Fruit fly (Drosophila melanogaster) whole organism, embryonic: ENCODE measurements around the gene uncNacbeta.

Experiments
- Adf1 ChIP-seq: fragments of 200-800 bp; sonication (Bioruptor generic); IDR thresholded peaks from 2 replicates; pipeline ENCODE4 v1.3.6; 2022; ENCODE audit warnings: missing biosample characterization, missing genetic modification characterization
- CG1024 ChIP-seq: fragments of 200-800 bp; sonication (Bioruptor generic); IDR thresholded peaks from 2 replicates; pipeline ENCODE4 v1.3.6; 2022; ENCODE audit warnings: missing biosample characterization, missing genetic modification characterization
- CG10321 ChIP-seq: fragments of 200-800 bp; sonication (Bioruptor generic); IDR thresholded peaks from 2 replicates; pipeline ENCODE4 v1.3.6; 2022; ENCODE audit warnings: missing biosample characterization, missing genetic modification characterization
- CG10543 ChIP-seq: fragments of 200-800 bp; sonication (Bioruptor generic); optimal IDR thresholded peaks from 3 replicates; lab custom pipeline; 2017; ENCODE audit warnings: missing biosample characterization, mild to moderate bottlenecking, missing genetic modification characterization, moderate library complexity
- CG13296 ChIP-seq: fragments of 200-800 bp; sonication (Bioruptor generic); optimal IDR thresholded peaks from 3 replicates; lab custom pipeline; 2018; ENCODE audit warnings: missing biosample characterization, mild to moderate bottlenecking, missing genetic modification characterization
- CG16815 ChIP-seq: fragments of 200-800 bp; sonication (Bioruptor generic); optimal IDR thresholded peaks from 3 replicates; lab custom pipeline; 2017; ENCODE audit warnings: missing biosample characterization, mild to moderate bottlenecking, missing genetic modification characterization
- CG18764 ChIP-seq: fragments of 200-800 bp; sonication (Bioruptor generic); optimal IDR thresholded peaks from 3 replicates; lab custom pipeline; 2016; ENCODE audit warnings: missing biosample characterization, missing genetic modification characterization
- CG31388 ChIP-seq: fragments of 200-800 bp; sonication (Bioruptor generic); optimal IDR thresholded peaks from 2 replicates; lab custom pipeline; 2016; ENCODE audit warnings: missing biosample characterization, missing genetic modification characterization
- CG33557 ChIP-seq: fragments of 200-800 bp; sonication (Bioruptor generic); optimal IDR thresholded peaks from 2 replicates; lab custom pipeline; 2019; ENCODE audit warnings: missing biosample characterization, mild to moderate bottlenecking, missing genetic modification characterization, moderate library complexity
- CG4617 ChIP-seq: fragments of 200-800 bp; sonication (Bioruptor generic); optimal IDR thresholded peaks from 3 replicates; lab custom pipeline; 2016; ENCODE audit warnings: missing biosample characterization, missing genetic modification characterization, borderline replicate concordance
- CG7745 ChIP-seq: fragments of 200-800 bp; sonication (Bioruptor generic); optimal IDR thresholded peaks from 2 replicates; lab custom pipeline; 2018; ENCODE audit warnings: missing biosample characterization, mild to moderate bottlenecking, missing genetic modification characterization, moderate library complexity
- CG8924 ChIP-seq: fragments of 200-800 bp; optimal IDR thresholded peaks from 3 replicates; lab custom pipeline; 2019; ENCODE audit warnings: missing biosample characterization, mild to moderate bottlenecking, missing genetic modification characterization, moderate library complexity
- CG9932 ChIP-seq: fragments of 200-800 bp; sonication (Bioruptor generic); IDR thresholded peaks from 2 replicates; pipeline ENCODE4 v1.3.6; 2022; ENCODE audit warnings: missing biosample characterization, missing genetic modification characterization
- Dbx ChIP-seq: fragments of 200-800 bp; sonication (Bioruptor generic); IDR thresholded peaks from 3 replicates; pipeline ENCODE4 v1.3.6; 2022; ENCODE audit warnings: missing biosample characterization, missing genetic modification characterization
- Dp ChIP-seq: fragments of 200-800 bp; sonication (Bioruptor generic); optimal IDR thresholded peaks from 2 replicates; lab custom pipeline; 2018; ENCODE audit warnings: missing biosample characterization, mild to moderate bottlenecking, missing genetic modification characterization, moderate library complexity
- Hr3 ChIP-seq: fragments of 200-800 bp; sonication (Bioruptor generic); optimal IDR thresholded peaks from 3 replicates; lab custom pipeline; 2016; ENCODE audit warnings: missing biosample characterization, missing genetic modification characterization
- Kr ChIP-seq: fragments of 200-800 bp; sonication (Bioruptor generic); optimal IDR thresholded peaks from 2 replicates; lab custom pipeline; 2017; ENCODE audit warnings: missing biosample characterization, mild to moderate bottlenecking, missing genetic modification characterization
- MESR4 ChIP-seq: fragments of 200-800 bp; sonication (Bioruptor generic); optimal IDR thresholded peaks from 2 replicates; lab custom pipeline; 2018; ENCODE audit warnings: missing biosample characterization, mild to moderate bottlenecking, missing genetic modification characterization, moderate library complexity
- Meics ChIP-seq: fragments of 200-800 bp; sonication (Bioruptor generic); optimal IDR thresholded peaks from 2 replicates; lab custom pipeline; 2017; ENCODE audit warnings: missing biosample characterization, mild to moderate bottlenecking, missing genetic modification characterization
- Nf-YA ChIP-seq: fragments of 200-800 bp; sonication (Bioruptor generic); IDR thresholded peaks from 2 replicates; pipeline ENCODE4 v1.3.6; 2022; ENCODE audit warnings: missing biosample characterization, missing genetic modification characterization
- Nf-YC ChIP-seq: fragments of 200-800 bp; optimal IDR thresholded peaks from 3 replicates; lab custom pipeline; 2019; ENCODE audit warnings: missing biosample characterization, mild to moderate bottlenecking, missing genetic modification characterization, moderate library complexity
- NfI ChIP-seq: fragments of 200-800 bp; sonication (Bioruptor generic); optimal IDR thresholded peaks from 3 replicates; lab custom pipeline; 2018; ENCODE audit warnings: missing biosample characterization, mild to moderate bottlenecking, missing genetic modification characterization, moderate library complexity
- Oli ChIP-seq: fragments of 200-800 bp; sonication (Bioruptor generic); optimal IDR thresholded peaks from 2 replicates; lab custom pipeline; 2018; ENCODE audit warnings: missing biosample characterization, mild to moderate bottlenecking, missing genetic modification characterization, moderate library complexity
- Ptx1 ChIP-seq: fragments of 200-800 bp; sonication (Bioruptor generic); IDR thresholded peaks from 2 replicates; pipeline ENCODE4 v1.3.6; 2022; ENCODE audit warnings: missing biosample characterization, missing genetic modification characterization
- Sin3A ChIP-seq: fragments of >200 bp; optimal IDR thresholded peaks from 2 replicates; lab custom pipeline; 2018
- Taf1 ChIP-seq: fragments of 200-800 bp; sonication (Bioruptor generic); IDR thresholded peaks from 2 replicates; pipeline ENCODE4 v1.3.6; 2022; ENCODE audit warnings: missing biosample characterization, missing genetic modification characterization
- abd-A ChIP-seq: fragments of 200-800 bp; sonication (Bioruptor generic); optimal IDR thresholded peaks from 3 replicates; lab custom pipeline; 2019; ENCODE audit warnings: missing biosample characterization, mild to moderate bottlenecking, missing genetic modification characterization, moderate library complexity
- ato ChIP-seq: fragments of 200-800 bp; sonication (Bioruptor generic); IDR thresholded peaks from 2 replicates; pipeline ENCODE4 v1.3.6; 2022; ENCODE audit warnings: missing biosample characterization, missing genetic modification characterization; ENCODE audit not compliant: partially characterized antibody
- az2 ChIP-seq: fragments of 200-800 bp; sonication (Bioruptor generic); optimal IDR thresholded peaks from 3 replicates; lab custom pipeline; 2016; ENCODE audit warnings: missing biosample characterization, missing genetic modification characterization
- bowl ChIP-seq: fragments of 200-800 bp; sonication (Bioruptor generic); IDR thresholded peaks from 2 replicates; pipeline ENCODE4 v1.3.6; 2022; ENCODE audit warnings: missing biosample characterization, missing genetic modification characterization
- bsh ChIP-seq, 2 experiments: fragments of 200-800 bp; sonication (Bioruptor generic); optimal IDR thresholded peaks; 2 replicates each; lab custom pipeline; 2017 to 2018; ENCODE audit warnings: mild to moderate bottlenecking in 2 of 2, missing biosample characterization in 2 of 2, missing genetic modification characterization in 2 of 2, moderate library complexity in 1 of 2
- cato ChIP-seq: fragments of 200-800 bp; sonication (Bioruptor generic); optimal IDR thresholded peaks from 2 replicates; lab custom pipeline; 2016; ENCODE audit warnings: missing biosample characterization, missing genetic modification characterization, borderline replicate concordance
- en ChIP-seq: fragments of 200-800 bp; sonication (Bioruptor generic); optimal IDR thresholded peaks from 2 replicates; lab custom pipeline; 2016; ENCODE audit warnings: missing biosample characterization, missing genetic modification characterization
- esg ChIP-seq: fragments of 200-800 bp; sonication (Bioruptor generic); conservative IDR thresholded peaks from 2 replicates; pipeline ENCODE4 v1.3.6; 2022; ENCODE audit warnings: missing biosample characterization, missing genetic modification characterization
- exex ChIP-seq: fragments of 200-800 bp; sonication (Bioruptor generic); optimal IDR thresholded peaks from 4 replicates; lab custom pipeline; 2018; ENCODE audit warnings: missing biosample characterization, mild to moderate bottlenecking, missing genetic modification characterization, moderate library complexity
- ftz-f1 ChIP-seq: fragments of 200-800 bp; sonication (Bioruptor generic); optimal IDR thresholded peaks from 2 replicates; lab custom pipeline; 2016; ENCODE audit warnings: missing biosample characterization, missing genetic modification characterization
- hb ChIP-seq: fragments of 200-800 bp; sonication (Bioruptor generic); IDR thresholded peaks from 3 replicates; pipeline ENCODE4 v1.3.6; 2022; ENCODE audit warnings: missing biosample characterization, missing genetic modification characterization; ENCODE audit not compliant: partially characterized antibody
- insv ChIP-seq, 2 experiments: fragments of 200-800 bp; sonication (Bioruptor generic); optimal IDR thresholded peaks; 3 replicates each; lab custom pipeline; 2016 to 2018; ENCODE audit warnings: missing biosample characterization in 2 of 2, missing genetic modification characterization in 2 of 2
- jigr1 ChIP-seq: fragments of 200-800 bp; sonication (Bioruptor generic); IDR thresholded peaks from 3 replicates; pipeline ENCODE4 v1.3.6; 2022; ENCODE audit warnings: missing biosample characterization, missing genetic modification characterization
- kni ChIP-seq: fragments of 200-800 bp; sonication (Bioruptor generic); optimal IDR thresholded peaks from 3 replicates; lab custom pipeline; 2017; ENCODE audit warnings: mild to moderate bottlenecking, missing biosample characterization, missing genetic modification reagents, missing genetic modification characterization
- nmo ChIP-seq: fragments of 200-800 bp; sonication (Bioruptor generic); optimal IDR thresholded peaks from 2 replicates; lab custom pipeline; 2018; ENCODE audit warnings: missing biosample characterization, mild to moderate bottlenecking, missing genetic modification characterization, moderate library complexity
- nom ChIP-seq: fragments of 200-800 bp; sonication (Bioruptor generic); optimal IDR thresholded peaks from 2 replicates; lab custom pipeline; 2017; ENCODE audit warnings: missing biosample characterization, missing genetic modification characterization, mild to moderate bottlenecking, moderate library complexity, missing genetic modification reagents
- odd ChIP-seq: fragments of 200-800 bp; sonication (Bioruptor generic); optimal IDR thresholded peaks from 2 replicates; lab custom pipeline; 2017; ENCODE audit warnings: missing biosample characterization, mild to moderate bottlenecking, missing genetic modification characterization
- org-1 ChIP-seq: fragments of 200-800 bp; sonication (Bioruptor generic); optimal IDR thresholded peaks from 2 replicates; lab custom pipeline; 2017; ENCODE audit warnings: missing biosample characterization, missing genetic modification characterization
- otp ChIP-seq: fragments of 200-800 bp; sonication (Bioruptor generic); IDR thresholded peaks from 3 replicates; pipeline ENCODE4, ENCODE4 v1.3.6; 2022; ENCODE audit warnings: missing biosample characterization, missing genetic modification characterization
- p53 ChIP-seq: fragments of 200-800 bp; sonication (Bioruptor generic); optimal IDR thresholded peaks from 2 replicates; lab custom pipeline; 2016; ENCODE audit warnings: missing biosample characterization, missing genetic modification characterization
- phol ChIP-seq: fragments of 200-800 bp; sonication (Bioruptor generic); optimal IDR thresholded peaks from 3 replicates; lab custom pipeline; 2018; ENCODE audit warnings: missing biosample characterization, mild to moderate bottlenecking, missing genetic modification characterization, moderate library complexity
- prd ChIP-seq, 3 experiments: fragments of >200 bp in 2 of 3; fragments of 200-800 bp in 1 of 3; sonication (Bioruptor generic) in 1 of 3; optimal IDR thresholded peaks in 2 of 3; IDR thresholded peaks in 1 of 3; 2 replicates in 2 of 3; 3 replicates in 1 of 3; pipeline versions ENCODE4 v1.3.6 to Lab custom; 2017 to 2022; ENCODE audit warnings: missing biosample characterization in 1 of 3, missing genetic modification characterization in 1 of 3
- schlank ChIP-seq: fragments of 200-800 bp; sonication (Bioruptor generic); optimal IDR thresholded peaks from 2 replicates; lab custom pipeline; 2018; ENCODE audit warnings: missing biosample characterization, mild to moderate bottlenecking, missing genetic modification characterization
- sna ChIP-seq: fragments of 200-800 bp; sonication (Bioruptor generic); IDR thresholded peaks from 2 replicates; pipeline ENCODE4 v1.3.6; 2022; ENCODE audit warnings: missing biosample characterization, missing genetic modification characterization; ENCODE audit not compliant: partially characterized antibody

Gene uncNacbeta

dm6 chr2L:606165-606564 lies 42.5 kb upstream of the uncNacbeta start:
- TF ChIP-seq otp (GFP tag; lab: Robert Waterston, UW) (peak; percentile 65), Taf1 (no peak), kni (GFP tag; lab: Kevin White, UChicago) (no peak), sna (no peak), ato (GFP tag; lab: Robert Waterston, UW) (no peak), CG9932 (GFP tag; lab: Robert Waterston, UW) (no peak), Meics (no peak), CG18764 (peak; percentile 12), CG1024 (GFP tag; lab: Robert Waterston, UW) (0 out of 2 replicates have a peak, but pooled peaks have one; percentile 14), CG10321 (no peak), CG8924 (peak; percentile 33), prd (optimal IDR thresholded peaks at IDR 0.05; lab: Kevin White, UChicago) (no peak), prd (GFP tag; IDR thresholded peaks at IDR 0.05; lab: Robert Waterston, UW) (peak; percentile 89), hb (GFP tag; lab: Robert Waterston, UW) (no peak), Sin3A (lab: Kevin White, UChicago) (no peak), esg (0 out of 2 replicates have a peak, but pooled peaks have one; percentile 13), Adf1 (GFP tag; lab: Robert Waterston, UW) (no peak), CG31388 (GFP tag; lab: Kevin White, UChicago) (no peak), phol (tag; lab: Kevin White, UChicago) (peak; percentile 57), MESR4 (no peak), exex (no peak), insv (GFP tag; optimal IDR thresholded peaks at IDR 0.05; lab: Kevin White, UChicago) (no peak), Nf-YA (0 out of 2 replicates have a peak, but pooled peaks have one; percentile 16), CG7745 (tag; lab: Kevin White, UChicago) (no peak), abd-A (tag; lab: Kevin White, UChicago) (no peak), org-1 (GFP tag; lab: Kevin White, UChicago) (peak; percentile 17), ftz-f1 (GFP tag; lab: Kevin White, UChicago) (no peak), CG10543 (GFP tag; lab: Kevin White, UChicago) (no peak), nom (peak; percentile 21), CG33557 (GFP tag; lab: Kevin White, UChicago) (peak; percentile 57), nmo (peak; percentile 22), en (no peak), CG4617 (GFP tag; lab: Kevin White, UChicago) (no peak), NfI (GFP tag; lab: Kevin White, UChicago) (no peak), p53 (GFP tag; lab: Kevin White, UChicago) (no peak), az2 (peak; percentile 31), schlank (tag; lab: Kevin White, UChicago) (no peak), CG16815 (peak; percentile 67), Dp (GFP tag; lab: Kevin White, UChicago) (no peak), Dbx (GFP tag; lab: Robert Waterston, UW) (no peak), odd (GFP tag; lab: Kevin White, UChicago) (no peak), bsh (GFP tag; optimal IDR thresholded peaks at IDR 0.05; lab: Kevin White, UChicago) (peak; percentile 60 to 64), Ptx1 (GFP tag; lab: Robert Waterston, UW) (peak; percentile 18; the same call in 1 of the 2 replicates), Hr3 (GFP tag; lab: Kevin White, UChicago) (peak; percentile 12), bowl (GFP tag; lab: Robert Waterston, UW) (no peak), Kr (GFP tag; lab: Kevin White, UChicago) (no peak), Nf-YC (no peak), jigr1 (GFP tag; lab: Robert Waterston, UW) (no peak), cato (peak; percentile 16), Oli (tag; lab: Kevin White, UChicago) (peak; percentile 0), CG13296 (GFP tag; lab: Kevin White, UChicago) (no peak)
